Fruit fly (Drosophila melanogaster) whole organism, embryonic: ENCODE results near the gene LpR1.

Source experiments
- Adf1 ChIP-seq: fragments of 200-800 bp; sonication (Bioruptor generic); IDR thresholded peaks from 2 replicates; pipeline ENCODE4 v1.3.6; 2022; ENCODE audit warnings: missing biosample characterization, missing genetic modification characterization
- CG10431 ChIP-seq: fragments of 200-800 bp; sonication (Bioruptor generic); optimal IDR thresholded peaks from 3 replicates; lab custom pipeline; 2018; ENCODE audit warnings: missing biosample characterization, mild to moderate bottlenecking, missing genetic modification characterization
- CG10462 ChIP-seq: fragments of 200-800 bp; sonication (Bioruptor generic); optimal IDR thresholded peaks from 2 replicates; lab custom pipeline; 2016; ENCODE audit warnings: missing biosample characterization, missing genetic modification characterization
- CG10979 ChIP-seq: fragments of 200-800 bp; sonication (Bioruptor generic); optimal IDR thresholded peaks from 2 replicates; lab custom pipeline; 2018; ENCODE audit warnings: missing biosample characterization, mild to moderate bottlenecking, missing genetic modification characterization, moderate library complexity
- CG11398 ChIP-seq: fragments of 200-800 bp; sonication (Bioruptor generic); optimal IDR thresholded peaks from 2 replicates; lab custom pipeline; 2016; ENCODE audit warnings: missing biosample characterization, missing genetic modification characterization
- CG11695 ChIP-seq: fragments of 200-800 bp; sonication (Bioruptor generic); IDR thresholded peaks from 3 replicates; pipeline ENCODE4 v1.3.6; 2022; ENCODE audit warnings: missing biosample characterization, missing genetic modification characterization
- CG12104 ChIP-seq: fragments of 200-800 bp; sonication (Bioruptor generic); optimal IDR thresholded peaks from 3 replicates; lab custom pipeline; 2016; ENCODE audit warnings: missing biosample characterization, missing genetic modification characterization
- CG12219 ChIP-seq: fragments of 200-800 bp; sonication (Bioruptor generic); optimal IDR thresholded peaks from 3 replicates; lab custom pipeline; 2018; ENCODE audit warnings: missing biosample characterization, mild to moderate bottlenecking, missing genetic modification characterization
- CG14667 ChIP-seq: fragments of 200-800 bp; sonication (Bioruptor generic); IDR thresholded peaks from 2 replicates; pipeline ENCODE4 v1.3.6; 2022; ENCODE audit warnings: missing biosample characterization, missing genetic modification characterization
- CG15073 ChIP-seq: fragments of 200-800 bp; sonication (Bioruptor generic); optimal IDR thresholded peaks from 2 replicates; lab custom pipeline; 2016; ENCODE audit warnings: missing biosample characterization, missing genetic modification characterization
- CG1529 ChIP-seq: fragments of 200-800 bp; sonication (Bioruptor generic); optimal IDR thresholded peaks from 3 replicates; lab custom pipeline; 2018; ENCODE audit warnings: missing biosample characterization, missing genetic modification characterization
- CG1602 ChIP-seq: fragments of 200-800 bp; sonication (Bioruptor generic); optimal IDR thresholded peaks from 3 replicates; lab custom pipeline; 2016; ENCODE audit warnings: missing biosample characterization, missing genetic modification characterization
- CG17361 ChIP-seq: fragments of 200-800 bp; sonication (Bioruptor generic); IDR thresholded peaks from 3 replicates; pipeline ENCODE4 v1.3.6; 2022; ENCODE audit warnings: missing biosample characterization, missing genetic modification characterization
- CG17568 ChIP-seq: fragments of 200-800 bp; sonication (Bioruptor generic); optimal IDR thresholded peaks from 2 replicates; lab custom pipeline; 2018; ENCODE audit warnings: missing biosample characterization, mild to moderate bottlenecking, missing genetic modification characterization, moderate library complexity
- CG32767 ChIP-seq: fragments of 200-800 bp; sonication (Bioruptor generic); IDR thresholded peaks from 2 replicates; pipeline ENCODE4 v1.3.6; 2022; ENCODE audit warnings: missing biosample characterization, missing genetic modification characterization
- CG3726 ChIP-seq: fragments of 200-800 bp; sonication (Bioruptor generic); IDR thresholded peaks from 3 replicates; pipeline ENCODE4, ENCODE4 v1.3.6; 2022; ENCODE audit warnings: missing biosample characterization, missing genetic modification characterization
- CG8290 ChIP-seq, 3 experiments: fragments of 200-800 bp; sonication (Bioruptor generic); optimal IDR thresholded peaks; 2 replicates each; lab custom pipeline; 2016 to 2019; ENCODE audit warnings: missing biosample characterization in 3 of 3, missing genetic modification characterization in 3 of 3, mild to moderate bottlenecking in 2 of 3, moderate library complexity in 1 of 3
- CG9876 ChIP-seq: fragments of 200-800 bp; sonication (Bioruptor generic); optimal IDR thresholded peaks from 2 replicates; lab custom pipeline; 2016; ENCODE audit warnings: missing biosample characterization, missing genetic modification characterization
- D19A ChIP-seq: fragments of 200-800 bp; optimal IDR thresholded peaks from 3 replicates; lab custom pipeline; 2019; ENCODE audit warnings: missing biosample characterization, mild to moderate bottlenecking, missing genetic modification characterization, moderate library complexity
- HLH54F ChIP-seq: fragments of 200-800 bp; sonication (Bioruptor generic); optimal IDR thresholded peaks from 3 replicates; lab custom pipeline; 2016; ENCODE audit warnings: missing biosample characterization, missing genetic modification characterization
- Hr78 ChIP-seq, 2 experiments: fragments of 200-800 bp in 1 of 2; fragments of >200 bp in 1 of 2; sonication (Bioruptor generic) in 1 of 2; optimal IDR thresholded peaks; 2 replicates each; lab custom pipeline; 2017 to 2019; ENCODE audit warnings: missing biosample characterization in 2 of 2, missing genetic modification characterization in 2 of 2, mild to moderate bottlenecking in 1 of 2, moderate library complexity in 1 of 2
- Jarid2 ChIP-seq: fragments of 200-800 bp; sonication (Bioruptor generic); optimal IDR thresholded peaks from 3 replicates; lab custom pipeline; 2017; ENCODE audit warnings: mild to moderate bottlenecking, missing biosample characterization, missing genetic modification reagents, missing genetic modification characterization
- Lpt ChIP-seq: fragments of >200 bp; optimal IDR thresholded peaks from 2 replicates; lab custom pipeline; 2018; ENCODE audit warnings: missing biosample characterization, missing genetic modification characterization
- Med ChIP-seq: fragments of 200-800 bp; sonication (Bioruptor generic); peaks from one replicate; lab custom pipeline; 2016; ENCODE audit warnings: missing biosample characterization, missing genetic modification characterization, mild to moderate bottlenecking, inconsistent platforms, moderate library complexity
- NfI ChIP-seq: fragments of 200-800 bp; sonication (Bioruptor generic); optimal IDR thresholded peaks from 3 replicates; lab custom pipeline; 2018; ENCODE audit warnings: missing biosample characterization, mild to moderate bottlenecking, missing genetic modification characterization, moderate library complexity
- Stat92E ChIP-seq, 3 experiments: fragments of >200 bp in 2 of 3; fragments of 200-800 bp in 1 of 3; sonication (Bioruptor generic) in 1 of 3; optimal IDR thresholded peaks; 2 replicates each; lab custom pipeline; 2017 to 2019; ENCODE audit warnings: missing biosample characterization in 3 of 3, missing genetic modification characterization in 3 of 3, mild to moderate bottlenecking in 1 of 3, moderate library complexity in 1 of 3
- Vsx1 ChIP-seq: fragments of 200-800 bp; sonication (Bioruptor generic); optimal IDR thresholded peaks from 2 replicates; lab custom pipeline; 2017; ENCODE audit warnings: missing biosample characterization, mild to moderate bottlenecking, missing genetic modification characterization, missing genetic modification reagents
- Xrp1 ChIP-seq: fragments of 200-800 bp; sonication (Bioruptor generic); IDR thresholded peaks from 2 replicates; pipeline ENCODE4 v1.3.6; 2022; ENCODE audit warnings: missing biosample characterization, missing genetic modification characterization
- ash1 ChIP-seq: fragments of 200-800 bp; sonication (Bioruptor generic); optimal IDR thresholded peaks from 2 replicates; lab custom pipeline; 2018; ENCODE audit warnings: missing biosample characterization, mild to moderate bottlenecking, missing genetic modification characterization
- br ChIP-seq: fragments of >200 bp; optimal IDR thresholded peaks from 2 replicates; lab custom pipeline; 2017
- croc ChIP-seq: fragments of 200-800 bp; sonication (Bioruptor generic); conservative IDR thresholded peaks from 3 replicates; pipeline ENCODE4 v1.3.6; 2022; ENCODE audit warnings: missing biosample characterization, missing genetic modification characterization
- dan ChIP-seq: fragments of 200-800 bp; sonication (Bioruptor generic); IDR thresholded peaks from 2 replicates; pipeline ENCODE4 v1.3.6; 2022; ENCODE audit warnings: missing biosample characterization, missing genetic modification characterization
- danr ChIP-seq: fragments of 200-800 bp; sonication (Bioruptor generic); IDR thresholded peaks from 2 replicates; pipeline ENCODE4 v1.3.6; 2022; ENCODE audit warnings: missing biosample characterization, missing genetic modification characterization
- disco-r ChIP-seq: fragments of 200-800 bp; sonication (Bioruptor generic); optimal IDR thresholded peaks from 2 replicates; lab custom pipeline; 2016; ENCODE audit warnings: missing biosample characterization, missing genetic modification characterization
- gfzf ChIP-seq: fragments of 200-800 bp; sonication (Bioruptor generic); optimal IDR thresholded peaks from 2 replicates; lab custom pipeline; 2016; ENCODE audit warnings: missing biosample characterization, mild to moderate bottlenecking, missing genetic modification characterization, moderate library complexity
- ham ChIP-seq: fragments of 200-800 bp; sonication (Bioruptor generic); IDR thresholded peaks from 2 replicates; pipeline ENCODE4 v1.3.6; 2022; ENCODE audit warnings: missing biosample characterization, missing genetic modification characterization
- hth ChIP-seq: fragments of >200 bp; optimal IDR thresholded peaks from 2 replicates; lab custom pipeline; 2017; ENCODE audit warnings: inconsistent platforms
- mld ChIP-seq: fragments of 200-800 bp; sonication (Bioruptor generic); IDR thresholded peaks from 3 replicates; pipeline ENCODE4 v1.3.6; 2022; ENCODE audit warnings: missing biosample characterization, missing genetic modification characterization; ENCODE audit not compliant: partially characterized antibody
- nau ChIP-seq: fragments of 200-800 bp; sonication (Bioruptor generic); optimal IDR thresholded peaks from 3 replicates; lab custom pipeline; 2017; ENCODE audit warnings: missing biosample characterization, mild to moderate bottlenecking, missing genetic modification characterization, missing genetic modification reagents
- rib ChIP-seq: fragments of 200-800 bp; sonication (Bioruptor generic); IDR thresholded peaks from 2 replicates; pipeline ENCODE4 v1.3.6; 2022; ENCODE audit warnings: missing biosample characterization, missing genetic modification characterization
- run ChIP-seq: fragments of 200-800 bp; sonication (Bioruptor generic); optimal IDR thresholded peaks from 3 replicates; lab custom pipeline; 2018; ENCODE audit warnings: missing biosample characterization, mild to moderate bottlenecking, missing genetic modification characterization
- schlank ChIP-seq: fragments of 200-800 bp; sonication (Bioruptor generic); optimal IDR thresholded peaks from 2 replicates; lab custom pipeline; 2018; ENCODE audit warnings: missing biosample characterization, mild to moderate bottlenecking, missing genetic modification characterization
- scrt ChIP-seq: fragments of 200-800 bp; sonication (Bioruptor generic); optimal IDR thresholded peaks from 2 replicates; lab custom pipeline; 2018; ENCODE audit warnings: missing biosample characterization, mild to moderate bottlenecking, missing genetic modification characterization, moderate library complexity
- sens-2 ChIP-seq: fragments of 200-800 bp; sonication (Bioruptor generic); IDR thresholded peaks from 2 replicates; pipeline ENCODE4 v1.3.6; 2022; ENCODE audit warnings: missing biosample characterization, missing genetic modification characterization
- ssp ChIP-seq: fragments of 200-800 bp; sonication (Bioruptor generic); IDR thresholded peaks from 2 replicates; pipeline ENCODE4 v1.3.6; 2022; ENCODE audit warnings: missing biosample characterization, missing genetic modification characterization
- stc ChIP-seq: fragments of 200-800 bp; sonication (Bioruptor generic); IDR thresholded peaks from 2 replicates; pipeline ENCODE4 v1.3.6; 2022; ENCODE audit warnings: missing biosample characterization, missing genetic modification characterization
- trem ChIP-seq: fragments of 200-800 bp; optimal IDR thresholded peaks from 3 replicates; lab custom pipeline; 2019; ENCODE audit warnings: missing biosample characterization, mild to moderate bottlenecking, missing genetic modification characterization, moderate library complexity
- trh ChIP-seq: fragments of 200-800 bp; sonication (Bioruptor generic); optimal IDR thresholded peaks from 2 replicates; lab custom pipeline; 2016; ENCODE audit warnings: missing biosample characterization, missing genetic modification characterization
- ttk ChIP-seq: fragments of 200-800 bp; sonication (Bioruptor generic); IDR thresholded peaks from 2 replicates; pipeline ENCODE4 v2.1.2; 2022; ENCODE audit warnings: missing biosample characterization, missing genetic modification characterization
- tup ChIP-seq: fragments of 200-800 bp; sonication (Bioruptor generic); optimal IDR thresholded peaks from 2 replicates; lab custom pipeline; 2016; ENCODE audit warnings: missing biosample characterization, mild to moderate bottlenecking, missing genetic modification characterization, moderate library complexity

LpR1 gene

dm6 chr3R:25737735-25738371, 25.1 kb downstream of the LpR1 start (continued):
- TF ChIP-seq br: no peak
- TF ChIP-seq Stat92E (GFP tag; optimal IDR thresholded peaks at IDR 0.05; lab: Kevin White, UChicago): peak in 1 of 3 experiments; percentile 96
- TF ChIP-seq ham: 0 out of 2 replicates have a peak, but pooled peaks have one; percentile 55
- no peak; the same call in 2 of the 3 replicates for TF ChIP-seq CG17361 (GFP tag; lab: Robert Waterston, UW)
- TF ChIP-seq Lpt (GFP tag; lab: Kevin White, UChicago): no peak
- peak; percentile 87 for TF ChIP-seq disco-r
- TF ChIP-seq CG9876 (GFP tag; lab: Kevin White, UChicago): peak; percentile 91
- no peak for TF ChIP-seq mld (GFP tag; lab: Robert Waterston, UW)
- TF ChIP-seq gfzf (GFP tag; lab: Kevin White, UChicago): no peak
- TF ChIP-seq CG12219: peak; percentile 86
- TF ChIP-seq run (tag; lab: Kevin White, UChicago): peak; percentile 71
- peak; percentile 95 for TF ChIP-seq CG1529 (GFP tag; lab: Kevin White, UChicago)
- TF ChIP-seq scrt (GFP tag; lab: Kevin White, UChicago): peak; percentile 82
- peak; percentile 88 for TF ChIP-seq nau (GFP tag; lab: Kevin White, UChicago)
- peak; percentile 94 for TF ChIP-seq Xrp1
- TF ChIP-seq CG12104 (GFP tag; lab: Kevin White, UChicago): peak; percentile 85
- peak; percentile 82 for TF ChIP-seq Vsx1 (GFP tag; lab: Kevin White, UChicago)
- peak; percentile 80 for TF ChIP-seq danr (GFP tag; lab: Robert Waterston, UW)
- peak; percentile 89 for TF ChIP-seq D19A
- peak; percentile 87 for TF ChIP-seq CG14667 (GFP tag; lab: Robert Waterston, UW)
- peak; percentile 86 for TF ChIP-seq ssp (GFP tag; lab: Robert Waterston, UW)
- TF ChIP-seq NfI: peak; percentile 94
- no peak for TF ChIP-seq ash1
- TF ChIP-seq CG32767 (GFP tag; lab: Robert Waterston, UW): peak; percentile 90
- peak; percentile 91 for TF ChIP-seq CG11398 (GFP tag; lab: Kevin White, UChicago)
- peak; percentile 84 for TF ChIP-seq stc (GFP tag; lab: Robert Waterston, UW)
- TF ChIP-seq dan (GFP tag; lab: Robert Waterston, UW): peak; percentile 35; the same call in 1 of the 2 replicates
- no peak for TF ChIP-seq hth (lab: Kevin White, UChicago)
- peak; percentile 89 for TF ChIP-seq CG1602 (GFP tag; lab: Kevin White, UChicago)
- TF ChIP-seq CG10431: peak; percentile 93
- TF ChIP-seq Hr78 (GFP tag; optimal IDR thresholded peaks at IDR 0.05; lab: Kevin White, UChicago): peak in 1 of 2 experiments; percentile 85
- TF ChIP-seq schlank (tag; lab: Kevin White, UChicago): peak; percentile 55
- peak; percentile 69 for TF ChIP-seq tup (GFP tag; lab: Kevin White, UChicago)
- peak; percentile 92 for TF ChIP-seq trem
- peak; percentile 99 for TF ChIP-seq Med (GFP tag; lab: Kevin White, UChicago)
- TF ChIP-seq CG10462 (GFP tag; lab: Kevin White, UChicago): peak; percentile 84
- peak; percentile 92 for TF ChIP-seq sens-2
- peak; percentile 76 for TF ChIP-seq CG15073 (GFP tag; lab: Kevin White, UChicago)
- peak; percentile 90 for TF ChIP-seq CG3726 (GFP tag; lab: Robert Waterston, UW)
- TF ChIP-seq rib: no peak
- peak; percentile 94 for TF ChIP-seq ttk (GFP tag; lab: Robert Waterston, UW)
- peak; percentile 97 for TF ChIP-seq CG10979 (tag; lab: Kevin White, UChicago)
- peak; percentile 89 for TF ChIP-seq HLH54F (GFP tag; lab: Kevin White, UChicago)
- 0 out of 2 replicates have a peak, but pooled peaks have one; percentile 37 for TF ChIP-seq Adf1 (GFP tag; lab: Robert Waterston, UW)
- peak; percentile 82 for TF ChIP-seq trh (GFP tag; lab: Kevin White, UChicago)
- peak; percentile 96 for TF ChIP-seq croc
- TF ChIP-seq CG8290 (GFP tag; optimal IDR thresholded peaks at IDR 0.05; lab: Kevin White, UChicago): peak; percentile 95
- peak; percentile 66 to 80 for TF ChIP-seq CG8290 (tag; optimal IDR thresholded peaks at IDR 0.05; lab: Kevin White, UChicago)
- TF ChIP-seq CG17568 (GFP tag; lab: Kevin White, UChicago): peak; percentile 77
- TF ChIP-seq CG11695 (GFP tag; lab: Robert Waterston, UW): peak; percentile 76
- peak; percentile 72 for TF ChIP-seq Jarid2 (GFP tag; lab: Kevin White, UChicago)
